Worm (Caenorhabditis elegans): ENCODE results near the gene gly-10.

The gly-10 gene

DNA sequence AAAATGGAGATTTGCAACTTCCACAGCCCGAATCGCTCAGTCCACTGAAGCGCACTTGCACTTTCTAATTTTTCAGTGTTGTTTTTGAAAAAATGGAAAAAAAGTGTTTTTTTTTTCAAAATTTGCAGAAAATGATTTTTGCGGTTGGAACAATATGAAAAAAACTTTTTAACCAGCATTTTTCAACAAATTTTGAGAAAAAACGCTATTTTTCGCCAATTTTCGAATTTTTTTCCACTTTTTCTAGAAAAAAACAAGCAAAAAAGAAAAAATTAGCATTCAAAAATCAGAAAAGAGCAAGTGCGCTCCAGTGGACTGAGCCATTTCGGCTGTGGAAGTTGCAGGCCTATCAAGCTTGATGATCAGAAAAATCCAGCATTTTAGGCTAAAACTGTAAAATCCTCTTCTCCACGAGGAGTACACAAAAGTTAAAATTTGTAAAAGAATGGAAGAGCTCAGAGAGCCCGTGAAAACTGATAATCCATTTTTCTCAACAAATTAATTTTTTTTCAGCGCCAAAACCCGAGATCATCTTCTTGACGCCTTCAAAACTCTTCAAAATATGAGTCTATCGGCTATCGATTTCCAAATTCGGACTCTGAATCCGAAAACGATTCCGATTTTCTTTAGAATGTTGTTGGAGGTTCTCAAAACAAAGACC lies 16.5 kb downstream of the gly-10 start:
- no peak for TF ChIP-seq nhr-12 (tag; optimal IDR thresholded peaks at IDR 0.05)
- TF ChIP-seq ztf-11 (tag; optimal IDR thresholded peaks at IDR 0.05), result no peak
- TF ChIP-seq aly-2 (tag; optimal IDR thresholded peaks at IDR 0.05), result peak; percentile 83
- TF ChIP-seq daf-12 (tag; optimal IDR thresholded peaks at IDR 0.05), result no peak

DNA sequence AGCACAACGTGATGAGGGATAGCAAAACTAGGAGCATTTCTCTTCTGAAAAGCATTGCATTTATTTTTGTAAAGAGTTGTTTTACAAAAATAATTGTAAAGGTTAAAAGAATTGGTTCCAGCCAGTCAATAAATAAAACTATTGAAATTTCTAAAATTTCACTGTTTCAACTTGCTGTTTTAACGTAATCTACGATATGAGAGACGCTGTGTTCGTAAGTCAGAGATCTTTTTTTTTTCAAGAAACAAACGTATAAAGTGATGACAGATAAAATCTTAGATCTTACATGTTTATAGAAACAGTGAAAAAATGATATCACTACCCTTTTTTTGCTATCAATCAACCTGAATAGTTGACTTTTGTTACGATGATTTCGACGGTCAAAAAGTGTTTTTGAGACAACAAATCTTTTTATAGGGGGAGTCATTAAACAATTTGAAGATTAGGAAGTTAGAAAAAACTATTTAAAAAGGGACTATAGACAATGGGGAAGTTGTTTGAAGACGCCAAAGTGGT lies 19.0 kb downstream of the gly-10 start, which contains the start of gene Y45F10D.6:
Y45F10D.6 (minus strand) TSS at position 51 of the 516 bp plus-strand sequence.
- TF ChIP-seq daf-12 (tag; optimal IDR thresholded peaks at IDR 0.05) (no peak), egl-5 (tag; optimal IDR thresholded peaks at IDR 0.05) (no peak), egl-27 (tag; optimal IDR thresholded peaks at IDR 0.05) (no peak), eor-1 (tag; optimal IDR thresholded peaks at IDR 0.05) (no peak), ceh-16 (tag; optimal IDR thresholded peaks at IDR 0.05) (no peak), jun-1 (tag; optimal IDR thresholded peaks at IDR 0.05) (no peak), elt-2 (tag; optimal IDR thresholded peaks at IDR 0.05) (no peak), nhr-28 (tag; optimal IDR thresholded peaks at IDR 0.05) (no peak), snpc-4 (tag; optimal IDR thresholded peaks at IDR 0.05) (no peak), ztf-4 (tag; optimal IDR thresholded peaks at IDR 0.05) (no peak), nhr-43 (tag; optimal IDR thresholded peaks at IDR 0.05; ENCODE audit: poor library complexity, severe bottlenecking) (no peak), pha-4 (tag; optimal IDR thresholded peaks at IDR 0.05) (no peak), skn-1 (tag; optimal IDR thresholded peaks at IDR 0.05) (no peak), mdl-1 (tag; optimal IDR thresholded peaks at IDR 0.05) (no peak), nhr-25 (tag; optimal IDR thresholded peaks at IDR 0.05) (no peak), elt-1 (tag; optimal IDR thresholded peaks at IDR 0.05) (no peak), nfya-1 (tag; optimal IDR thresholded peaks at IDR 0.05; ENCODE audit: insufficient read depth) (no peak), pqm-1 (tag; optimal IDR thresholded peaks at IDR 0.05) (no peak)

DNA sequence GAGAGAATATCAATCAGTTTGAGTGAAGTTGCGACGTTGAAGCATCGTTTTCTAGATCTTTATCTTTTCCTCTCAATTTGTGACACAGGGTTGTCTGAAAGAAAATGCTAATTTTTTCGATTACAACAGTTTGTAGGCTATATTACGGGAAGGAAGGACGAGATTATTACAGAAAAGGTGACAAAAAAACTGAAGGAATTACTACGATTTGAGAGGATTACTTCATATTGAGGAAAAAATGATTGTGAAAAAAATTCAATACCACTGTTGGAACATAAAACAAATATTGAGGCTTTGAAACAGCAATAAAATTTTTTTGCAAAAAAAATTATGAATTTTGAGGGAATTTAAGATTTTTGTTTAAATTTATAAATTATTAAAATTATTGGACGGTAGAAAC lies 28.8 kb downstream of the gly-10 start, which contains the start of gene Y45F10D.14:
Y45F10D.14 (minus strand) TSS at position 101 of the 400 bp plus-strand sequence.
- TF ChIP-seq nhr-67 (tag; optimal IDR thresholded peaks at IDR 0.05), result no peak
- TF ChIP-seq aly-2 (tag; optimal IDR thresholded peaks at IDR 0.05), result no peak
- TF ChIP-seq nhr-25 (tag; optimal IDR thresholded peaks at IDR 0.05), result peak; percentile 10

DNA sequence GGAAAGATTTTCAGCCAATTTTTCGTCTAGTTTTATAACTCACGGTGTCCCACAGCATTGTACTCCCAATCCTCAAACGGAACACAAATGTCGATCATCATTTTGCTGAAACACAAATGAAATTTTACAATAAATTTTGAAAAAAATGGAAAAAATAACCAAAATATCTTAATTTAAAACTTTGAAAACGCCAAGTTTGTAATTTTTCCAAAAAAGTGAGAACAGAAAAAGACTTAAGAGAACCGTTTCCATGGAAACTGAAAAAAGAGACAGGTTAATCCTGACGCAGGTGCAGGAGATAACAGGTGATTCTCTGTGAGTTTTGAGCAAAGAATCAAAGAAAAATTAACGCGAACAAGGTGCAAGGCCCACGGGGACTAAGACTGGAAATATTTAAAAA lies 42.0 kb downstream of the gly-10 start, which contains the start of gene Y45F10D.15:
Y45F10D.15 (minus strand) TSS at position 101 of the 400 bp plus-strand sequence.
- TF ChIP-seq fos-1 (tag; optimal IDR thresholded peaks at IDR 0.05), result no peak
- TF ChIP-seq tbx-2 (tag; optimal IDR thresholded peaks at IDR 0.05), result no peak
- no peak for TF ChIP-seq nhr-76 (tag; optimal IDR thresholded peaks at IDR 0.05)
- no peak for TF ChIP-seq fkh-10 (GFP tag; optimal IDR thresholded peaks at IDR 0.05)

DNA sequence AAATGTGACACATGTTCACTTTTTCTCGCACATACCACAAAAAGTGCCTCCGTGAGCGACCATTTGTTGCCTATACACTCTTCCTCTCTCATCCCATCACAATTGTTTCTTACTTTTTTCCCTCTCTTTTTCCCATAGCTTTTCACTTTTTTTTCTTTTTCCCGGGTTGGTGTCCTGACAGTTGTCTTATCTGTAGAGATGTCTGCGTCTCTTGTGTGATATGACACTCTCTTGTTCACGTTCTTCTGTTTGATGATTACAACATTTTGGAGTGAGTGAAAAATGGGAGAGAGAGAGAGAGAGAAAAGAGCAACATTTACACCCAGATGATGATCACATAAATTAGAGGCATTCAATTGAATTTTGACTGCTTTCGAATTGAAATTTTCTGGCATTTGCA lies 47.5 kb downstream of the gly-10 start:
- TF ChIP-seq nhr-28 (tag; optimal IDR thresholded peaks at IDR 0.05) (no peak), R02D3.7 (tag; optimal IDR thresholded peaks at IDR 0.05) (no peak), snpc-4 (tag; optimal IDR thresholded peaks at IDR 0.05) (peak; percentile 6), pha-4 (tag; optimal IDR thresholded peaks at IDR 0.05) (peak; percentile 68), daf-12 (tag; optimal IDR thresholded peaks at IDR 0.05) (no peak), hmg-11 (tag; optimal IDR thresholded peaks at IDR 0.05) (peak; percentile 5), ama-1 (optimal IDR thresholded peaks at IDR 0.05) (no peak), skn-1 (tag; optimal IDR thresholded peaks at IDR 0.05) (peak; percentile 21), ceh-82 (tag; optimal IDR thresholded peaks at IDR 0.05) (no peak), elt-2 (tag; optimal IDR thresholded peaks at IDR 0.05) (peak; percentile 84), nhr-11 (tag; optimal IDR thresholded peaks at IDR 0.05) (no peak), nhr-25 (tag; optimal IDR thresholded peaks at IDR 0.05) (no peak), nhr-76 (tag; optimal IDR thresholded peaks at IDR 0.05) (no peak), nhr-67 (tag; optimal IDR thresholded peaks at IDR 0.05) (no peak), nhr-43 (tag; optimal IDR thresholded peaks at IDR 0.05; ENCODE audit: poor library complexity, severe bottlenecking) (no peak), lin-15B (tag; optimal IDR thresholded peaks at IDR 0.05) (peak; percentile 16), nhr-237 (tag; optimal IDR thresholded peaks at IDR 0.05) (no peak), unc-62 (GFP tag; optimal IDR thresholded peaks at IDR 0.05) (no peak), ZK546.5 (tag; optimal IDR thresholded peaks at IDR 0.05) (no peak), ceh-28 (tag; optimal IDR thresholded peaks at IDR 0.05) (no peak), ztf-11 (tag; optimal IDR thresholded peaks at IDR 0.05) (no peak), ceh-16 (tag; optimal IDR thresholded peaks at IDR 0.05) (no peak), nhr-23 (tag; optimal IDR thresholded peaks at IDR 0.05) (no peak), fos-1 (tag; optimal IDR thresholded peaks at IDR 0.05) (no peak), pqm-1 (tag; optimal IDR thresholded peaks at IDR 0.05) (peak; percentile 68), elt-1 (tag; optimal IDR thresholded peaks at IDR 0.05) (no peak), tbx-2 (tag; optimal IDR thresholded peaks at IDR 0.05) (no peak), egl-5 (tag; optimal IDR thresholded peaks at IDR 0.05) (peak; percentile 13), lin-39 (tag; optimal IDR thresholded peaks at IDR 0.05) (peak; percentile 17), lsy-12 (tag; optimal IDR thresholded peaks at IDR 0.05) (no peak), zag-1 (tag; optimal IDR thresholded peaks at IDR 0.05) (no peak), nfya-1 (tag; optimal IDR thresholded peaks at IDR 0.05; ENCODE audit: insufficient read depth) (peak; percentile 68), sea-2 (GFP tag; optimal IDR thresholded peaks at IDR 0.05) (no peak), fkh-10 (GFP tag; optimal IDR thresholded peaks at IDR 0.05) (no peak)

Measured in whole organism, L3 larva.